Worm (Caenorhabditis elegans): ENCODE data around the gene F19G12.3.

DNA sequence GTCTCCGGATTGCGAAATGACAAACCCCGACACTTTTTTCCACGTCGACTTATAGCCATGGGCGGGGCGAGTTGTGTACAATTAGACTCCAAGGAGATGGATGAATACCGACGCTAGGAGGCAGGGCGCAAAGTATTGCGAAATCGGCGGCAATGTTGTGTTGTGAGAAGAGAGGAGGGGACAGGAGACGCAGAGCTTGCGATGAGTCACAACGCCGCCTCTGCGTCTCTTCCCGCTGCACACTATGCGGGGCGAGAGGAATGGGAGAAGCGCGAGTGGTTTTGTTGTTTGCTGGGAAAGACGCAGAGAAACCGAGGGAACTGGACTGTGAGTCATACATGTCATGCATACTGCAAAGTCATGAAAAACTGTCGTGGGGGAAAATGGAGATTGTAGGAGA is 29.8 kb downstream of the F19G12.3 start:
- TF ChIP-seq him-1 (tag; optimal IDR thresholded peaks at IDR 0.05): peak; percentile 56
- peak; percentile 11 for TF ChIP-seq dao-5 (tag; optimal IDR thresholded peaks at IDR 0.05)
- peak; percentile 30 for TF ChIP-seq W03F9.2 (tag; optimal IDR thresholded peaks at IDR 0.05)
